Fruit fly (Drosophila melanogaster) whole organism, embryonic: ENCODE results near the gene endos.

Experiments
- Abd-B ChIP-seq: fragments of 200-800 bp; sonication (Bioruptor generic); optimal IDR thresholded peaks from 2 replicates; lab custom pipeline; 2018; ENCODE audit warnings: missing biosample characterization, mild to moderate bottlenecking, missing genetic modification characterization, moderate library complexity
- B-H2 ChIP-seq: fragments of 200-800 bp; sonication (Bioruptor generic); optimal IDR thresholded peaks from 2 replicates; lab custom pipeline; 2018; ENCODE audit warnings: missing biosample characterization, mild to moderate bottlenecking, missing genetic modification characterization
- C15 ChIP-seq: fragments of 200-800 bp; sonication (Bioruptor generic); IDR thresholded peaks from 3 replicates; pipeline ENCODE4 v1.3.6; 2022; ENCODE audit warnings: missing biosample characterization, missing genetic modification characterization
- CG10321 ChIP-seq: fragments of 200-800 bp; sonication (Bioruptor generic); IDR thresholded peaks from 2 replicates; pipeline ENCODE4 v1.3.6; 2022; ENCODE audit warnings: missing biosample characterization, missing genetic modification characterization
- CG17359 ChIP-seq: fragments of 200-800 bp; sonication (Bioruptor generic); optimal IDR thresholded peaks from 3 replicates; lab custom pipeline; 2018; ENCODE audit warnings: missing biosample characterization, mild to moderate bottlenecking, missing genetic modification characterization, moderate library complexity
- CG1832 ChIP-seq: fragments of 200-800 bp; sonication (Bioruptor generic); optimal IDR thresholded peaks from 2 replicates; lab custom pipeline; 2017; ENCODE audit warnings: missing biosample characterization, mild to moderate bottlenecking, missing genetic modification characterization, inconsistent platforms
- CG18476 ChIP-seq: fragments of 200-800 bp; sonication (Bioruptor generic); optimal IDR thresholded peaks from 2 replicates; lab custom pipeline; 2016; ENCODE audit warnings: missing biosample characterization, mild to moderate bottlenecking, missing genetic modification characterization
- CG18619 ChIP-seq: fragments of 200-800 bp; sonication (Bioruptor generic); optimal IDR thresholded peaks from 3 replicates; lab custom pipeline; 2017; ENCODE audit warnings: missing biosample characterization, mild to moderate bottlenecking, missing genetic modification characterization
- CG2202 ChIP-seq: fragments of 200-800 bp; sonication (Bioruptor generic); optimal IDR thresholded peaks from 2 replicates; lab custom pipeline; 2018; ENCODE audit warnings: missing biosample characterization, mild to moderate bottlenecking, missing genetic modification characterization
- CG5953 ChIP-seq: fragments of 200-800 bp; sonication (Bioruptor generic); IDR thresholded peaks from 2 replicates; pipeline ENCODE4 v1.3.6; 2022; ENCODE audit warnings: missing biosample characterization, missing genetic modification characterization
- CG6254 ChIP-seq: fragments of 200-800 bp; sonication (Bioruptor generic); optimal IDR thresholded peaks from 3 replicates; lab custom pipeline; 2017; ENCODE audit warnings: mild to moderate bottlenecking, missing biosample characterization, missing genetic modification reagents, missing genetic modification characterization
- CG7987 ChIP-seq: fragments of 200-800 bp; sonication (Bioruptor generic); optimal IDR thresholded peaks from 2 replicates; lab custom pipeline; 2018; ENCODE audit warnings: missing biosample characterization, mild to moderate bottlenecking, missing genetic modification characterization, moderate library complexity
- CG8281 ChIP-seq: fragments of 200-800 bp; sonication (Bioruptor generic); optimal IDR thresholded peaks from 2 replicates; lab custom pipeline; 2018; ENCODE audit warnings: missing biosample characterization, mild to moderate bottlenecking, missing genetic modification characterization, moderate library complexity
- D19B ChIP-seq: fragments of 200-800 bp; sonication (Bioruptor generic); optimal IDR thresholded peaks from 2 replicates; lab custom pipeline; 2017; ENCODE audit warnings: missing biosample characterization, mild to moderate bottlenecking, missing genetic modification characterization
- Dbx ChIP-seq: fragments of 200-800 bp; sonication (Bioruptor generic); IDR thresholded peaks from 3 replicates; pipeline ENCODE4 v1.3.6; 2022; ENCODE audit warnings: missing biosample characterization, missing genetic modification characterization
- Dfd ChIP-seq, 2 experiments: fragments of >200 bp; optimal IDR thresholded peaks; 2 replicates each; lab custom pipeline; 2017; ENCODE audit warnings: missing biosample characterization in 2 of 2, missing genetic modification characterization in 2 of 2
- Dll ChIP-seq: fragments of 200-800 bp; sonication (Bioruptor generic); IDR thresholded peaks from 4 replicates; pipeline ENCODE4 v1.3.6; 2022; ENCODE audit warnings: missing biosample characterization, missing genetic modification characterization; ENCODE audit not compliant: partially characterized antibody
- Elba2 ChIP-seq: fragments of 200-800 bp; sonication (Bioruptor generic); optimal IDR thresholded peaks from 3 replicates; lab custom pipeline; 2016; ENCODE audit warnings: missing biosample characterization, missing genetic modification characterization
- Hmr ChIP-seq: fragments of 200-800 bp; sonication (Bioruptor generic); optimal IDR thresholded peaks from 3 replicates; lab custom pipeline; 2017; ENCODE audit warnings: mild to moderate bottlenecking, missing biosample characterization, missing genetic modification reagents, missing genetic modification characterization
- Med ChIP-seq: fragments of 200-800 bp; sonication (Bioruptor generic); peaks from one replicate; lab custom pipeline; 2016; ENCODE audit warnings: missing biosample characterization, missing genetic modification characterization, mild to moderate bottlenecking, inconsistent platforms, moderate library complexity
- Nf-YC ChIP-seq: fragments of 200-800 bp; optimal IDR thresholded peaks from 3 replicates; lab custom pipeline; 2019; ENCODE audit warnings: missing biosample characterization, mild to moderate bottlenecking, missing genetic modification characterization, moderate library complexity
- Opbp ChIP-seq: fragments of 200-800 bp; sonication (Bioruptor generic); IDR thresholded peaks from 3 replicates; pipeline ENCODE4 v1.3.6; 2022; ENCODE audit warnings: missing biosample characterization, missing genetic modification characterization; ENCODE audit not compliant: partially characterized antibody
- Usf ChIP-seq: fragments of 200-800 bp; sonication (Bioruptor generic); optimal IDR thresholded peaks from 2 replicates; lab custom pipeline; 2017; ENCODE audit warnings: missing genotype, missing biosample characterization, missing genetic modification characterization
- Vsx1 ChIP-seq: fragments of 200-800 bp; sonication (Bioruptor generic); optimal IDR thresholded peaks from 2 replicates; lab custom pipeline; 2017; ENCODE audit warnings: missing biosample characterization, mild to moderate bottlenecking, missing genetic modification characterization, missing genetic modification reagents
- cg ChIP-seq: fragments of 200-800 bp; sonication (Bioruptor generic); optimal IDR thresholded peaks from 3 replicates; lab custom pipeline; 2019; ENCODE audit warnings: missing biosample characterization, mild to moderate bottlenecking, missing genetic modification characterization, moderate library complexity
- chinmo ChIP-seq: fragments of 200-800 bp; sonication (Bioruptor generic); IDR thresholded peaks from 4 replicates; pipeline ENCODE4 v1.3.6; 2022; ENCODE audit warnings: missing biosample characterization, missing genetic modification characterization; ENCODE audit not compliant: partially characterized antibody
- en ChIP-seq: fragments of 200-800 bp; sonication (Bioruptor generic); optimal IDR thresholded peaks from 2 replicates; lab custom pipeline; 2016; ENCODE audit warnings: missing biosample characterization, missing genetic modification characterization
- fd96Cb ChIP-seq: fragments of 200-800 bp; sonication (Bioruptor generic); optimal IDR thresholded peaks from 2 replicates; lab custom pipeline; 2018; ENCODE audit warnings: missing biosample characterization, mild to moderate bottlenecking, missing genetic modification characterization, moderate library complexity
- ftz-f1 ChIP-seq: fragments of 200-800 bp; sonication (Bioruptor generic); optimal IDR thresholded peaks from 2 replicates; lab custom pipeline; 2016; ENCODE audit warnings: missing biosample characterization, missing genetic modification characterization
- gro ChIP-seq: fragments of 200-800 bp; sonication (Bioruptor generic); optimal IDR thresholded peaks from 2 replicates; lab custom pipeline; 2016; ENCODE audit warnings: missing biosample characterization, missing genetic modification characterization
- gsb-n ChIP-seq: fragments of 200-800 bp; sonication (Bioruptor generic); optimal IDR thresholded peaks from 3 replicates; lab custom pipeline; 2018; ENCODE audit warnings: missing biosample characterization, mild to moderate bottlenecking, missing genetic modification characterization
- hb ChIP-seq: fragments of 200-800 bp; sonication (Bioruptor generic); IDR thresholded peaks from 3 replicates; pipeline ENCODE4 v1.3.6; 2022; ENCODE audit warnings: missing biosample characterization, missing genetic modification characterization; ENCODE audit not compliant: partially characterized antibody
- ind ChIP-seq: fragments of 200-800 bp; sonication (Bioruptor generic); optimal IDR thresholded peaks from 3 replicates; lab custom pipeline; 2016; ENCODE audit warnings: missing biosample characterization, missing genetic modification characterization
- kay ChIP-seq: fragments of 200-800 bp; sonication (Bioruptor generic); optimal IDR thresholded peaks from 2 replicates; lab custom pipeline; 2016; ENCODE audit warnings: missing biosample characterization, missing genetic modification characterization
- ken ChIP-seq: fragments of 200-800 bp; sonication (Bioruptor generic); IDR thresholded peaks from 3 replicates; pipeline ENCODE4 v1.3.6; 2022; ENCODE audit warnings: missing biosample characterization, missing genetic modification characterization
- kni ChIP-seq: fragments of 200-800 bp; sonication (Bioruptor generic); optimal IDR thresholded peaks from 3 replicates; lab custom pipeline; 2017; ENCODE audit warnings: mild to moderate bottlenecking, missing biosample characterization, missing genetic modification reagents, missing genetic modification characterization
- lilli ChIP-seq: fragments of 200-800 bp; sonication (Bioruptor generic); optimal IDR thresholded peaks from 3 replicates; lab custom pipeline; 2016; ENCODE audit warnings: missing biosample characterization, missing genetic modification characterization
- oc ChIP-seq: fragments of 200-800 bp; sonication (Bioruptor generic); optimal IDR thresholded peaks from 2 replicates; lab custom pipeline; 2018; ENCODE audit warnings: missing biosample characterization, mild to moderate bottlenecking, missing genetic modification characterization, moderate library complexity
- onecut ChIP-seq: fragments of 200-800 bp; sonication (Bioruptor generic); IDR thresholded peaks from 2 replicates; pipeline ENCODE4 v1.3.6; 2022; ENCODE audit warnings: missing biosample characterization, missing genetic modification characterization
- prd ChIP-seq, 3 experiments: fragments of >200 bp in 2 of 3; fragments of 200-800 bp in 1 of 3; sonication (Bioruptor generic) in 1 of 3; optimal IDR thresholded peaks in 2 of 3; IDR thresholded peaks in 1 of 3; 2 replicates in 2 of 3; 3 replicates in 1 of 3; pipeline versions ENCODE4 v1.3.6 to Lab custom; 2017 to 2022; ENCODE audit warnings: missing biosample characterization in 1 of 3, missing genetic modification characterization in 1 of 3
- sd ChIP-seq: fragments of 200-800 bp; sonication (Bioruptor generic); optimal IDR thresholded peaks from 3 replicates; lab custom pipeline; 2018; ENCODE audit warnings: missing biosample characterization, mild to moderate bottlenecking, missing genetic modification characterization, moderate library complexity
- slbo ChIP-seq: fragments of 200-800 bp; sonication (Bioruptor generic); IDR thresholded peaks from 2 replicates; pipeline ENCODE4 v1.3.6; 2022; ENCODE audit warnings: missing biosample characterization, missing genetic modification characterization
- sob ChIP-seq: fragments of 200-800 bp; sonication (Bioruptor generic); IDR thresholded peaks from 2 replicates; pipeline ENCODE4 v1.3.6; 2022; ENCODE audit warnings: missing biosample characterization, missing genetic modification characterization
- sug ChIP-seq: fragments of 200-800 bp; optimal IDR thresholded peaks from 2 replicates; lab custom pipeline; 2019; ENCODE audit warnings: missing biosample characterization, mild to moderate bottlenecking, missing genetic modification characterization, moderate library complexity
- vfl ChIP-seq: fragments of 200-800 bp; sonication (Bioruptor generic); optimal IDR thresholded peaks from 2 replicates; lab custom pipeline; 2016; ENCODE audit warnings: missing biosample characterization, missing genetic modification characterization

endos gene

dm6 chr3L:14056816-14057215, 25.3 kb upstream of the endos start (continued):
- no peak for TF ChIP-seq vfl
- TF ChIP-seq B-H2 (GFP tag; lab: Kevin White, UChicago): no peak
- peak; percentile 2 for TF ChIP-seq Hmr (GFP tag; lab: Kevin White, UChicago)
- no peak for TF ChIP-seq prd (optimal IDR thresholded peaks at IDR 0.05; lab: Kevin White, UChicago)
- 0 out of 3 replicates have a peak, but pooled peaks have one; percentile 7 for TF ChIP-seq prd (GFP tag; IDR thresholded peaks at IDR 0.05; lab: Robert Waterston, UW)
- TF ChIP-seq sob (GFP tag; lab: Robert Waterston, UW): peak; percentile 22; the same call in 1 of the 2 replicates
- TF ChIP-seq D19B (GFP tag; lab: Kevin White, UChicago): peak; percentile 45
- TF ChIP-seq Elba2 (GFP tag; lab: Kevin White, UChicago): no peak
- TF ChIP-seq ken (GFP tag; lab: Robert Waterston, UW): 0 out of 3 replicates have a peak, but pooled peaks have one; percentile 38

- TF ChIP-seq onecut (GFP tag; lab: Robert Waterston, UW) (0 out of 2 replicates have a peak, but pooled peaks have one; percentile 7), gsb-n (tag; lab: Kevin White, UChicago) (peak; percentile 96), CG6254 (GFP tag; lab: Kevin White, UChicago) (no peak), CG10321 (GFP tag; lab: Robert Waterston, UW) (0 out of 2 replicates have a peak, but pooled peaks have one; percentile 26), CG17359 (tag; lab: Kevin White, UChicago) (no peak), Med (GFP tag; lab: Kevin White, UChicago) (peak; percentile 30), Dfd (GFP tag; optimal IDR thresholded peaks at IDR 0.05; lab: Kevin White, UChicago) (no peak), CG18619 (GFP tag; lab: Kevin White, UChicago) (no peak), kni (GFP tag; lab: Kevin White, UChicago) (peak; percentile 24), oc (tag; lab: Kevin White, UChicago) (peak; percentile 68), Dbx (GFP tag; lab: Robert Waterston, UW) (0 out of 3 replicates have a peak, but pooled peaks have one; percentile 6), ftz-f1 (GFP tag; lab: Kevin White, UChicago) (peak; percentile 70), Nf-YC (tag; lab: Kevin White, UChicago) (peak; percentile 33), CG8281 (tag; lab: Kevin White, UChicago) (peak; percentile 79), en (GFP tag; lab: Kevin White, UChicago) (no peak), ind (GFP tag; lab: Kevin White, UChicago) (no peak), cg (no peak), fd96Cb (no peak), CG18476 (GFP tag; lab: Kevin White, UChicago) (no peak), CG1832 (GFP tag; lab: Kevin White, UChicago) (peak; percentile 85), hb (no peak), CG7987 (GFP tag; lab: Kevin White, UChicago) (peak; percentile 57), lilli (GFP tag; lab: Kevin White, UChicago) (no peak), sd (tag; lab: Kevin White, UChicago) (peak; percentile 36), chinmo (GFP tag; lab: Robert Waterston, UW) (peak; percentile 86; the same call in 2 of the 4 replicates), Usf (no peak), Abd-B (GFP tag; lab: Kevin White, UChicago) (peak; percentile 25), C15 (no peak), CG5953 (GFP tag; lab: Robert Waterston, UW) (0 out of 2 replicates have a peak, but pooled peaks have one; percentile 23), kay (GFP tag; lab: Kevin White, UChicago) (peak; percentile 82), B-H2 (GFP tag; lab: Kevin White, UChicago) (peak; percentile 40), slbo (GFP tag; lab: Robert Waterston, UW) (no peak), sug (tag; lab: Kevin White, UChicago) (peak; percentile 50), Opbp (GFP tag; lab: Robert Waterston, UW) (0 out of 3 replicates have a peak, but pooled peaks have one; percentile 21), CG2202 (no peak), Dll (peak; percentile 19; the same call in 1 of the 4 replicates), Vsx1 (GFP tag; lab: Kevin White, UChicago) (peak; percentile 3), gro (peak; percentile 22)
Measured at dm6 chr3L:14055815-14056516, 24.5 kb upstream of the endos start.
